Worm (Caenorhabditis elegans): ENCODE measurements around the gene clec-4.

- TF ChIP-seq ceh-82 (tag; optimal IDR thresholded peaks at IDR 0.05): no peak
- no peak for TF ChIP-seq nhr-47 (tag; optimal IDR thresholded peaks at IDR 0.05)
- no peak for TF ChIP-seq ces-1 (GFP tag; optimal IDR thresholded peaks at IDR 0.05)
- TF ChIP-seq snpc-4 (tag; optimal IDR thresholded peaks at IDR 0.05): no peak
- no peak for TF ChIP-seq elt-2 (tag; optimal IDR thresholded peaks at IDR 0.05)
- TF ChIP-seq lin-13 (GFP tag; optimal IDR thresholded peaks at IDR 0.05): no peak
- no peak for TF ChIP-seq fos-1 (tag; optimal IDR thresholded peaks at IDR 0.05)
These were observed 30.0 kb downstream of the clec-4 start for ce11 chrII:12550940-12551339.

Data from whole organism, L1 larva.